Worm (Caenorhabditis elegans) whole organism, L2 larva: ENCODE data around the gene let-754.

Source experiments
- lin-13 ChIP-seq: fragments of 150-350 bp; optimal IDR thresholded peaks from 2 replicates; lab custom pipeline; 2014; ENCODE audit warnings: missing biosample characterization, missing genetic modification reagents, missing genetic modification characterization
- snpc-4 ChIP-seq: fragments of 150-350 bp; optimal IDR thresholded peaks from 2 replicates; lab custom pipeline; 2014; ENCODE audit warnings: missing biosample characterization, missing genetic modification characterization
- ztf-4 ChIP-seq: fragments of 150-350 bp; optimal IDR thresholded peaks from 2 replicates; lab custom pipeline; 2014; ENCODE audit warnings: missing biosample characterization, missing genetic modification characterization

- TF ChIP-seq snpc-4 (no peak), ztf-4 (tag; lab: Kevin White, UChicago) (no peak), lin-13 (no peak)
These were observed 41.5 kb downstream of the let-754 start, which contains the start of gene ZK688.7 for ce11 chrIII:7911621-7912020.
